Worm (Caenorhabditis elegans): ENCODE measurements around the gene C40H1.9.

ce11 chrIII:9329790-9330366 lies 10.1 kb downstream of the C40H1.9 start, which contains the start of gene ttr-5:
- TF ChIP-seq ztf-11 (tag; optimal IDR thresholded peaks at IDR 0.05) (no peak), R02D3.7 (tag; optimal IDR thresholded peaks at IDR 0.05) (no peak), ceh-82 (tag; optimal IDR thresholded peaks at IDR 0.05) (no peak), elt-2 (tag; optimal IDR thresholded peaks at IDR 0.05) (no peak)

Data from whole organism, L3 larva.